Fruit fly (Drosophila melanogaster) whole organism, wandering third instar larva: ENCODE measurements around the gene AP-1sigma.
A peak's percentile ranks its signal among the peaks of the same experiment; 100 is the strongest.

ENCODE experiments used
- Abd-B ChIP-seq: fragments of >200 bp; optimal IDR thresholded peaks from 2 replicates; lab custom pipeline; 2017; ENCODE audit warnings: missing biosample characterization, missing genetic modification characterization
- CG32264 ChIP-seq: fragments of 200-800 bp; sonication (Bioruptor generic); optimal IDR thresholded peaks from 2 replicates; lab custom pipeline; 2016; ENCODE audit warnings: missing biosample characterization, missing genetic modification characterization
- Dfd ChIP-seq: fragments of >200 bp; optimal IDR thresholded peaks from 2 replicates; lab custom pipeline; 2017; ENCODE audit warnings: missing biosample characterization, missing genetic modification characterization
- Dif ChIP-seq: fragments of 200-275, 200-300 bp; sonication (Bioruptor generic); optimal IDR thresholded peaks from 2 replicates; lab custom pipeline; 2018; ENCODE audit warnings: missing biosample characterization, missing genetic modification characterization; ENCODE audit not compliant: partially characterized antibody
- HLH106 ChIP-seq: fragments of 200-800 bp; optimal IDR thresholded peaks from 3 replicates; lab custom pipeline; 2019; ENCODE audit warnings: missing biosample characterization, mild to moderate bottlenecking, missing genetic modification characterization, moderate library complexity
- Hnf4 ChIP-seq: fragments of 200-800 bp; sonication (Bioruptor generic); optimal IDR thresholded peaks from 2 replicates; lab custom pipeline; 2016; ENCODE audit warnings: missing biosample characterization, mild to moderate bottlenecking, missing genetic modification characterization
- Hr83 ChIP-seq: fragments of 200-300 bp; sonication (Bioruptor generic); optimal IDR thresholded peaks from 2 replicates; lab custom pipeline; 2016; ENCODE audit warnings: missing biosample characterization, mild to moderate bottlenecking, missing genetic modification characterization, moderate library complexity; ENCODE audit not compliant: poor library complexity, severe bottlenecking
- Jra ChIP-seq: sonication (Bioruptor generic); optimal IDR thresholded peaks from 2 replicates; lab custom pipeline; 2016; ENCODE audit warnings: missing biosample characterization, missing genetic modification characterization
- Myc ChIP-seq: fragments of >200 bp; optimal IDR thresholded peaks from 2 replicates; lab custom pipeline; 2017
- N ChIP-seq: fragments of >200 bp; optimal IDR thresholded peaks from 2 replicates; lab custom pipeline; 2018; ENCODE audit warnings: missing biosample characterization, missing external identifiers, missing genetic modification characterization
- OdsH ChIP-seq: fragments of 200-800 bp; sonication (Bioruptor generic); optimal IDR thresholded peaks from 2 replicates; lab custom pipeline; 2016; ENCODE audit warnings: missing biosample characterization, mild to moderate bottlenecking, missing genetic modification characterization
- Rel ChIP-seq, 2 experiments: fragments of 200-800 bp; sonication (Bioruptor generic) in 1 of 2; optimal IDR thresholded peaks; 2 replicates in 1 of 2; 3 replicates in 1 of 2; lab custom pipeline; 2016 to 2019; ENCODE audit warnings: mild to moderate bottlenecking in 2 of 2, missing biosample characterization in 2 of 2, missing genetic modification characterization in 2 of 2, moderate library complexity in 1 of 2
- Sp1 ChIP-seq: fragments of 200-800 bp; sonication (Bioruptor generic); optimal IDR thresholded peaks from 3 replicates; lab custom pipeline; 2019; ENCODE audit warnings: missing biosample characterization, mild to moderate bottlenecking, missing genetic modification characterization, moderate library complexity
- br ChIP-seq: fragments of 200-800 bp; sonication (Bioruptor generic); optimal IDR thresholded peaks from 2 replicates; lab custom pipeline; 2016; ENCODE audit warnings: missing biosample characterization, missing genetic modification characterization
- dl ChIP-seq, 2 experiments: fragments of 175-275, 200-275 bp in 1 of 2; fragments of 200-275 bp in 1 of 2; sonication (Bioruptor generic); optimal IDR thresholded peaks; lab custom pipeline; 2018; ENCODE audit warnings: mild to moderate bottlenecking in 2 of 2, missing biosample characterization in 2 of 2, missing genetic modification characterization in 2 of 2, moderate library complexity in 2 of 2; ENCODE audit not compliant: partially characterized antibody in 2 of 2, insufficient read depth in 1 of 2
- dmrt93B ChIP-seq: fragments of 200-800 bp; sonication (Bioruptor generic); optimal IDR thresholded peaks from 2 replicates; lab custom pipeline; 2018; ENCODE audit warnings: missing biosample characterization, mild to moderate bottlenecking, missing genetic modification characterization
- ey ChIP-seq: fragments of 200-800 bp; sonication (Bioruptor generic); optimal IDR thresholded peaks from 2 replicates; lab custom pipeline; 2016; ENCODE audit warnings: missing biosample characterization, missing genetic modification characterization
- foxo ChIP-seq, 2 experiments: fragments of 200-800 bp; sonication (Bioruptor generic); optimal IDR thresholded peaks; 2 replicates in 1 of 2; 3 replicates in 1 of 2; lab custom pipeline; 2016 to 2017; ENCODE audit warnings: missing biosample characterization in 2 of 2, missing genetic modification characterization in 2 of 2
- fru ChIP-seq: fragments of 200-800 bp; sonication (Bioruptor generic); optimal IDR thresholded peaks from 3 replicates; lab custom pipeline; 2016; ENCODE audit warnings: missing biosample characterization, mild to moderate bottlenecking, missing genetic modification characterization
- h ChIP-seq: fragments of 200-800 bp; sonication (Bioruptor generic); optimal IDR thresholded peaks from 3 replicates; lab custom pipeline; 2016; ENCODE audit warnings: missing biosample characterization, mild to moderate bottlenecking, missing genetic modification characterization
- jim ChIP-seq: fragments of 175-275, 200-325 bp; sonication (Bioruptor generic); optimal IDR thresholded peaks from 2 replicates; lab custom pipeline; 2016; ENCODE audit warnings: missing biosample characterization, mild to moderate bottlenecking, missing genetic modification characterization
- pan ChIP-seq: fragments of >200 bp; optimal IDR thresholded peaks from 2 replicates; lab custom pipeline; 2017
- psq ChIP-seq: fragments of 200-800 bp; sonication (Bioruptor generic); optimal IDR thresholded peaks from 3 replicates; lab custom pipeline; 2017; ENCODE audit warnings: missing biosample characterization, mild to moderate bottlenecking, missing genetic modification characterization, moderate library complexity
- rgr ChIP-seq: fragments of 200-800 bp; sonication (Bioruptor generic); optimal IDR thresholded peaks from 3 replicates; lab custom pipeline; 2016; ENCODE audit warnings: missing biosample characterization, mild to moderate bottlenecking, missing genetic modification characterization
- sage ChIP-seq: fragments of 200-800 bp; sonication (Bioruptor generic); optimal IDR thresholded peaks from 2 replicates; lab custom pipeline; 2016; ENCODE audit warnings: missing biosample characterization, mild to moderate bottlenecking, missing genetic modification characterization
- sv ChIP-seq: fragments of 200-800 bp; sonication (Bioruptor generic); optimal IDR thresholded peaks from 3 replicates; lab custom pipeline; 2016; ENCODE audit warnings: missing biosample characterization, missing genetic modification characterization
- tai ChIP-seq: sonication (Bioruptor generic); optimal IDR thresholded peaks from 2 replicates; lab custom pipeline; 2016; ENCODE audit warnings: missing biosample characterization, missing genetic modification characterization
- usp ChIP-seq: fragments of >200 bp; optimal IDR thresholded peaks from 2 replicates; lab custom pipeline; 2017; ENCODE audit warnings: missing biosample characterization, missing genetic modification characterization
- woc ChIP-seq: sonication (Bioruptor generic); optimal IDR thresholded peaks from 2 replicates; lab custom pipeline; 2016; ENCODE audit warnings: missing biosample characterization, mild to moderate bottlenecking, missing genetic modification characterization

The AP-1sigma gene

dm6 chr3R:23924200-23924599 is 34.3 kb upstream of the AP-1sigma start, which contains the start of gene Ndc1:
Ndc1 (plus strand) TSS chr3R:23924399.
- no peak for TF ChIP-seq sv (GFP tag; lab: Kevin White, UChicago)
- no peak for TF ChIP-seq Dif (GFP tag; lab: Kevin White, UChicago)
- TF ChIP-seq N (GFP tag; lab: Kevin White, UChicago), result no peak
- no peak for TF ChIP-seq Dfd (GFP tag; lab: Kevin White, UChicago)
- TF ChIP-seq usp (GFP tag; lab: Kevin White, UChicago), result no peak
- no peak for TF ChIP-seq br (GFP tag; lab: Kevin White, UChicago)
- no peak for TF ChIP-seq Abd-B
- TF ChIP-seq dl (GFP tag; optimal IDR thresholded peaks at IDR 0.05; lab: Kevin White, UChicago; ENCODE audit: insufficient read depth in 1 of 2, partially characterized antibody in 2 of 2), result no peak
- no peak for TF ChIP-seq dmrt93B (GFP tag; lab: Kevin White, UChicago)

- TF ChIP-seq HLH106 (tag; lab: Kevin White, UChicago) (peak; percentile 26), woc (GFP tag; lab: Kevin White, UChicago) (peak; percentile 3), sv (GFP tag; lab: Kevin White, UChicago) (peak; percentile 16), foxo (GFP tag; optimal IDR thresholded peaks at IDR 0.05; lab: Kevin White, UChicago) (peak in 1 of 2 experiments; percentile 47), Jra (GFP tag; lab: Kevin White, UChicago) (peak; percentile 21), pan (lab: Kevin White, UChicago) (no peak), sage (GFP tag; lab: Kevin White, UChicago) (no peak), Myc (no peak), h (GFP tag; lab: Kevin White, UChicago) (peak; percentile 4), fru (GFP tag; lab: Kevin White, UChicago) (no peak), Hr83 (GFP tag; lab: Kevin White, UChicago) (peak; percentile 31), rgr (GFP tag; lab: Kevin White, UChicago) (peak; percentile 5), ey (GFP tag; lab: Kevin White, UChicago) (peak; percentile 23), OdsH (GFP tag; lab: Kevin White, UChicago) (peak; percentile 17)
These were observed 31.0 kb upstream of the AP-1sigma start, which contains the start of gene CG13601 for dm6 chr3R:23927429-23927828. CG13601 (minus strand) TSS chr3R:23927634.

dm6 chr3R:23928950-23929602 is 29.4 kb upstream of the AP-1sigma start, which contains the start of the genes CG43998, CG43999 and CG31142:
CG43998 (minus strand) TSS chr3R:23929000.
CG43999 (minus strand) TSS chr3R:23929000.
CG31142 (plus strand) TSS chr3R:23929243.
- peak; percentile 4 for TF ChIP-seq rgr (GFP tag; lab: Kevin White, UChicago)
- no peak for TF ChIP-seq CG32264 (GFP tag; lab: Kevin White, UChicago)
- no peak for TF ChIP-seq sage (GFP tag; lab: Kevin White, UChicago)
- TF ChIP-seq HLH106 (tag; lab: Kevin White, UChicago), result peak; percentile 0
- TF ChIP-seq Rel (GFP tag; optimal IDR thresholded peaks at IDR 0.05; lab: Kevin White, UChicago), result no peak
- TF ChIP-seq Rel (tag; optimal IDR thresholded peaks at IDR 0.05; lab: Kevin White, UChicago), result no peak
- TF ChIP-seq woc (GFP tag; lab: Kevin White, UChicago), result peak; percentile 73

- TF ChIP-seq Hnf4 (GFP tag; lab: Kevin White, UChicago) (no peak), rgr (GFP tag; lab: Kevin White, UChicago) (peak; percentile 6), jim (GFP tag; lab: Kevin White, UChicago) (no peak), N (GFP tag; lab: Kevin White, UChicago) (no peak), h (GFP tag; lab: Kevin White, UChicago) (peak; percentile 2), woc (GFP tag; lab: Kevin White, UChicago) (no peak), Jra (GFP tag; lab: Kevin White, UChicago) (peak; percentile 33), Rel (GFP tag; optimal IDR thresholded peaks at IDR 0.05; lab: Kevin White, UChicago) (no peak), Rel (tag; optimal IDR thresholded peaks at IDR 0.05; lab: Kevin White, UChicago) (peak; percentile 9), psq (GFP tag; lab: Kevin White, UChicago) (no peak), Sp1 (peak; percentile 14), foxo (GFP tag; optimal IDR thresholded peaks at IDR 0.05; lab: Kevin White, UChicago) (peak in 1 of 2 experiments; percentile 24), tai (GFP tag; lab: Kevin White, UChicago) (no peak), usp (GFP tag; lab: Kevin White, UChicago) (no peak)
These were observed 27.2 kb upstream of the AP-1sigma start, which contains the start of the genes Rpt2 and CG13599 for dm6 chr3R:23931095-23931728. Rpt2 (minus strand) TSS chr3R:23931558. CG13599 (plus strand) TSS chr3R:23931639.
